Fruit fly (Drosophila melanogaster) whole organism: ENCODE measurements around the gene T48.

Source experiments
- CG8478 ChIP-seq: fragments of >200 bp; optimal IDR thresholded peaks from 2 replicates; lab custom pipeline; 2018; ENCODE audit warnings: inconsistent platforms
- Dll ChIP-seq: fragments of >200 bp; optimal IDR thresholded peaks from 2 replicates; lab custom pipeline; 2017
- EcR ChIP-seq, 2 experiments: fragments of >200 bp; optimal IDR thresholded peaks; 2 replicates each; lab custom pipeline; 2017; ENCODE audit warnings: missing biosample characterization in 2 of 2, missing genetic modification characterization in 2 of 2, missing genetic modification reagents in 2 of 2
- pan ChIP-seq: fragments of >200 bp; optimal IDR thresholded peaks from 2 replicates; lab custom pipeline; 2017
- psq ChIP-seq: fragments of >200 bp; optimal IDR thresholded peaks from 2 replicates; lab custom pipeline; 2017
- usp ChIP-seq: fragments of >200 bp; optimal IDR thresholded peaks from 2 replicates; lab custom pipeline; 2017; ENCODE audit warnings: missing biosample characterization, missing genetic modification characterization, mixed read lengths

DNA sequence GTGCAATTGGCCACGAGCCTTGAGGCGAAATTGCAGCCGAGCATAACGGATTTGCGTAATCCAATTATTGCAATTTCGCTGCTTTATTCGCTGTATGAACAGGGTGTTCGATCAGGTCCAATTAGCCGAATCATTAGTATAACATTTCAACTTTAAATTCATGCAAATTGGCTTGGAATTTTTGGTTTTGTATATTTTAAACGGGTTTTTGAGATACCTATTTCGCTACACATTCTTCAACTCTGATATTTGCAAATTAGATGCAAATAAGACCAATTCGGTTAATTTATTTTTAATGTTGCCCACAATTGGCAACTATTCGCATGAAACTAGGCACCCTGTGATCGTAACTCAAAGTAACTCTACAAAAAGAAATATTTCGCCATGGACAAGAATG, 71.9 kb downstream of the T48 start:
- no peak for TF ChIP-seq pan
- TF ChIP-seq psq (lab: Kevin White, UChicago): no peak
- TF ChIP-seq Dll: no peak
- no peak for TF ChIP-seq usp
- TF ChIP-seq EcR (GFP tag; optimal IDR thresholded peaks at IDR 0.05; lab: Kevin White, UChicago): no peak
- no peak for TF ChIP-seq CG8478 (lab: Kevin White, UChicago)
